Fruit fly (Drosophila melanogaster) Kc167 (cell line): Measurements from ENCODE around the gene bora.

Experiments
- Myc ChIP-seq: fragments of >200 bp; optimal IDR thresholded peaks from 2 replicates; lab custom pipeline; 2017; ENCODE audit warnings: missing external identifiers
- Sin3A ChIP-seq: fragments of >200 bp; optimal IDR thresholded peaks from 2 replicates; lab custom pipeline; 2018; ENCODE audit warnings: missing external identifiers
- h ChIP-seq: fragments of >200 bp; optimal IDR thresholded peaks from 3 replicates; lab custom pipeline; 2018; ENCODE audit warnings: missing external identifiers
- insv ChIP-seq: fragments of >200 bp; optimal IDR thresholded peaks from 3 replicates; lab custom pipeline; 2018; ENCODE audit warnings: missing external identifiers
- psq ChIP-seq: fragments of >200 bp; optimal IDR thresholded peaks from 2 replicates; lab custom pipeline; 2017; ENCODE audit warnings: missing external identifiers

DNA sequence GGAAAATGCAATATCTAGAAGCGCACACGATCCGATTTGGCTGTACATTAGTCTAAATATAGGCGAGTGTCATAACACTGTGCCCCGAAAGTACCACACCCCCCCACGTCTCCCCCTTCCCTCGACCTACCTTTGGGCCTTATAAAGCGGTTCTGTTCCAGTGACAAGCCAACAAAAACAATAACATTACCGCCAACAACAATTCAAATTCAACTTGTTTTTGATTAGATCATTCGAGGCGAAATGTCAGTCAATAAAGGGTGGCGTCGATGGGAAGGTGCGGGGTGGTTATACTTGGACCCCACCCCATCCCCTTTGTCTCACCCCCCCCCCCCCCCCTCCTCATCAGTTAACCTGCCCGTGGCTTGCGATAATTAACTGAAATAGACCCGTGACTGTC lies 10.6 kb downstream of the bora start:
- TF ChIP-seq insv, result no peak
- TF ChIP-seq Myc (lab: Kevin White, UChicago), result no peak
- TF ChIP-seq psq (lab: Kevin White, UChicago), result no peak
- no peak for TF ChIP-seq Sin3A
- TF ChIP-seq h (lab: Kevin White, UChicago), result no peak
